In genomic region chr3L:2867447-2868203, dm6 we compare ENCODE assay signal across 1 fruit fly cellular context.
TF ChIP-seq lines count a peak whose summit lies in the region.

No protein-coding gene starts in this region.

TF ChIP-seq in whole organism, embryonic, 481 proteins besides CTCF, POLR2A, EP300 and RAD21 (continued from another document):
- TF ChIP-seq Poxn (GFP tag; IDR thresholded peaks at IDR 0.05; lab: Robert Waterston, UW) (no peak), sob (GFP tag; IDR thresholded peaks at IDR 0.05; lab: Robert Waterston, UW) (no peak), TFAM (GFP tag; optimal IDR thresholded peaks at IDR 0.05; lab: Kevin White, UChicago) (no peak), org-1 (GFP tag; optimal IDR thresholded peaks at IDR 0.05; lab: Kevin White, UChicago) (no peak), CG10565 (GFP tag; optimal IDR thresholded peaks at IDR 0.05; lab: Kevin White, UChicago) (no peak), CG17612 (GFP tag; IDR thresholded peaks at IDR 0.05; lab: Robert Waterston, UW) (no peak), CG15073 (GFP tag; optimal IDR thresholded peaks at IDR 0.05; lab: Kevin White, UChicago) (no peak), CG30403 (GFP tag; optimal IDR thresholded peaks at IDR 0.05; lab: Kevin White, UChicago) (no peak), H15 (GFP tag; IDR thresholded peaks at IDR 0.05; lab: Robert Waterston, UW) (no peak), twi (tag; optimal IDR thresholded peaks at IDR 0.05; lab: Kevin White, UChicago) (peak; percentile 90), ind (GFP tag; optimal IDR thresholded peaks at IDR 0.05; lab: Kevin White, UChicago) (no peak), nerfin-1 (tag; optimal IDR thresholded peaks at IDR 0.05; lab: Kevin White, UChicago) (peak; percentile 41), CG1832 (GFP tag; optimal IDR thresholded peaks at IDR 0.05; lab: Kevin White, UChicago) (peak; percentile 84), Kr (GFP tag; optimal IDR thresholded peaks at IDR 0.05; lab: Kevin White, UChicago) (no peak), CG16815 (GFP tag; optimal IDR thresholded peaks at IDR 0.05; lab: Kevin White, UChicago) (no peak), cg (GFP tag; optimal IDR thresholded peaks at IDR 0.05; lab: Kevin White, UChicago) (peak; percentile 85), CG6175 (GFP tag; IDR thresholded peaks at IDR 0.05; lab: Robert Waterston, UW) (no peak), crol (GFP tag; IDR thresholded peaks at IDR 0.05; lab: Robert Waterston, UW) (peak; percentile 83), CG10959 (GFP tag; IDR thresholded peaks at IDR 0.05; lab: Robert Waterston, UW) (no peak), CG11723 (GFP tag; optimal IDR thresholded peaks at IDR 0.05; lab: Kevin White, UChicago) (no peak), CG4328 (GFP tag; optimal IDR thresholded peaks at IDR 0.05; lab: Kevin White, UChicago) (no peak), CG43689 (GFP tag; IDR thresholded peaks at IDR 0.05; lab: Robert Waterston, UW) (no peak), NfI (GFP tag; optimal IDR thresholded peaks at IDR 0.05; lab: Kevin White, UChicago) (no peak), Lpt (GFP tag; optimal IDR thresholded peaks at IDR 0.05; lab: Kevin White, UChicago) (no peak), Jarid2 (GFP tag; optimal IDR thresholded peaks at IDR 0.05; lab: Kevin White, UChicago) (no peak), dysf (GFP tag; IDR thresholded peaks at IDR 0.05; lab: Robert Waterston, UW) (no peak), CG15011 (GFP tag; optimal IDR thresholded peaks at IDR 0.05; lab: Kevin White, UChicago) (no peak), sqz (GFP tag; optimal IDR thresholded peaks at IDR 0.05; lab: Kevin White, UChicago) (peak; percentile 94), onecut (GFP tag; IDR thresholded peaks at IDR 0.05; lab: Robert Waterston, UW) (no peak), CG7271 (tag; optimal IDR thresholded peaks at IDR 0.05; lab: Kevin White, UChicago) (no peak), Sin3A (optimal IDR thresholded peaks at IDR 0.05; lab: Kevin White, UChicago) (no peak), CG6854 (GFP tag; optimal IDR thresholded peaks at IDR 0.05; lab: Kevin White, UChicago) (no peak), lola (GFP tag; optimal IDR thresholded peaks at IDR 0.05; lab: Kevin White, UChicago) (no peak), NC2α (GFP tag; optimal IDR thresholded peaks at IDR 0.05; lab: Kevin White, UChicago) (no peak), kni (GFP tag; optimal IDR thresholded peaks at IDR 0.05; lab: Kevin White, UChicago) (peak; percentile 47), CG10366 (GFP tag; IDR thresholded peaks at IDR 0.05; lab: Robert Waterston, UW) (0 out of 2 replicates have a peak, but pooled peaks have one; percentile 8), Rfx (GFP tag; IDR thresholded peaks at IDR 0.05; lab: Robert Waterston, UW) (no peak), Ssrp (tag; optimal IDR thresholded peaks at IDR 0.05; lab: Kevin White, UChicago) (no peak), HLH54F (GFP tag; optimal IDR thresholded peaks at IDR 0.05; lab: Kevin White, UChicago) (no peak), CG17568 (GFP tag; optimal IDR thresholded peaks at IDR 0.05; lab: Kevin White, UChicago) (no peak), mirr (GFP tag; optimal IDR thresholded peaks at IDR 0.05; lab: Kevin White, UChicago) (no peak), run (tag; optimal IDR thresholded peaks at IDR 0.05; lab: Kevin White, UChicago) (no peak), CG33557 (GFP tag; optimal IDR thresholded peaks at IDR 0.05; lab: Kevin White, UChicago) (peak; percentile 27), CG5953 (GFP tag; IDR thresholded peaks at IDR 0.05; lab: Robert Waterston, UW) (no peak), tgo (GFP tag; IDR thresholded peaks at IDR 0.05; lab: Robert Waterston, UW) (no peak), amos (GFP tag; IDR thresholded peaks at IDR 0.05; lab: Robert Waterston, UW; ENCODE audit: partially characterized antibody) (no peak), CG10209 (GFP tag; optimal IDR thresholded peaks at IDR 0.05; lab: Kevin White, UChicago) (no peak), CG2199 (GFP tag; IDR thresholded peaks at IDR 0.05; lab: Robert Waterston, UW) (peak; percentile 38; the same call in 1 of the 3 replicates), Xrp1 (GFP tag; IDR thresholded peaks at IDR 0.05; lab: Robert Waterston, UW) (no peak), bowl (GFP tag; IDR thresholded peaks at IDR 0.05; lab: Robert Waterston, UW) (no peak), insv (GFP tag; optimal IDR thresholded peaks at IDR 0.05; lab: Kevin White, UChicago) (no peak), CG10274 (GFP tag; optimal IDR thresholded peaks at IDR 0.05; lab: Kevin White, UChicago) (no peak), CG12391 (tag; optimal IDR thresholded peaks at IDR 0.05; lab: Kevin White, UChicago) (no peak), stwl (tag; optimal IDR thresholded peaks at IDR 0.05; lab: Kevin White, UChicago) (peak; percentile 5), ac (GFP tag; optimal IDR thresholded peaks at IDR 0.05; lab: Kevin White, UChicago) (peak; percentile 76), CG15479 (GFP tag; optimal IDR thresholded peaks at IDR 0.05; lab: Kevin White, UChicago) (peak; percentile 3), Opbp (GFP tag; IDR thresholded peaks at IDR 0.05; lab: Robert Waterston, UW; ENCODE audit: partially characterized antibody) (no peak), tap (tag; optimal IDR thresholded peaks at IDR 0.05; lab: Kevin White, UChicago) (no peak), hth (optimal IDR thresholded peaks at IDR 0.05; lab: Kevin White, UChicago) (peak; percentile 39), CG2202 (tag; optimal IDR thresholded peaks at IDR 0.05; lab: Kevin White, UChicago) (no peak), CG15696 (tag; optimal IDR thresholded peaks at IDR 0.05; lab: Kevin White, UChicago) (peak; percentile 33), D (optimal IDR thresholded peaks at IDR 0.05; lab: Kevin White, UChicago) (peak; percentile 26), D (GFP tag; optimal IDR thresholded peaks at IDR 0.05; lab: Kevin White, UChicago) (peak; percentile 51), rib (GFP tag; IDR thresholded peaks at IDR 0.05; lab: Robert Waterston, UW) (no peak), nau (GFP tag; optimal IDR thresholded peaks at IDR 0.05; lab: Kevin White, UChicago) (no peak), pros (GFP tag; optimal IDR thresholded peaks at IDR 0.05; lab: Kevin White, UChicago) (peak; percentile 71), CG4730 (GFP tag; IDR thresholded peaks at IDR 0.05; lab: Robert Waterston, UW) (no peak), CG7786 (GFP tag; optimal IDR thresholded peaks at IDR 0.05; lab: Kevin White, UChicago) (no peak), CG32772 (GFP tag; IDR thresholded peaks at IDR 0.05; lab: Robert Waterston, UW) (peak; percentile 87), en (GFP tag; optimal IDR thresholded peaks at IDR 0.05; lab: Kevin White, UChicago) (no peak), tll (GFP tag; optimal IDR thresholded peaks at IDR 0.05; lab: Kevin White, UChicago) (peak in 1 of 2 experiments; percentile 44), sima (GFP tag; optimal IDR thresholded peaks at IDR 0.05; lab: Kevin White, UChicago) (no peak), sens (GFP tag; lab: Kevin White, UChicago) (peak; percentile 76), hb (GFP tag; IDR thresholded peaks at IDR 0.05; lab: Robert Waterston, UW; ENCODE audit: partially characterized antibody) (no peak), gce (GFP tag; IDR thresholded peaks at IDR 0.05; lab: Robert Waterston, UW) (no peak), nom (GFP tag; optimal IDR thresholded peaks at IDR 0.05; lab: Kevin White, UChicago) (peak; percentile 22), CG17385 (GFP tag; optimal IDR thresholded peaks at IDR 0.05; lab: Kevin White, UChicago) (no peak), jing (GFP tag; optimal IDR thresholded peaks at IDR 0.05; lab: Kevin White, UChicago) (no peak), CG31388 (GFP tag; optimal IDR thresholded peaks at IDR 0.05; lab: Kevin White, UChicago) (no peak), CG10321 (GFP tag; IDR thresholded peaks at IDR 0.05; lab: Robert Waterston, UW) (peak; percentile 44; the same call in 1 of the 2 replicates), phol (tag; optimal IDR thresholded peaks at IDR 0.05; lab: Kevin White, UChicago) (no peak), zen (tag; optimal IDR thresholded peaks at IDR 0.05; lab: Kevin White, UChicago) (peak; percentile 8), CG1233 (GFP tag; optimal IDR thresholded peaks at IDR 0.05; lab: Kevin White, UChicago) (peak; percentile 0), CG12659 (GFP tag; optimal IDR thresholded peaks at IDR 0.05; lab: Kevin White, UChicago) (no peak), CG12219 (GFP tag; optimal IDR thresholded peaks at IDR 0.05; lab: Kevin White, UChicago) (no peak), CG4360 (GFP tag; IDR thresholded peaks at IDR 0.05; lab: Robert Waterston, UW) (peak; percentile 93), CG7556 (GFP tag; optimal IDR thresholded peaks at IDR 0.05; lab: Kevin White, UChicago) (no peak), croc (GFP tag; conservative IDR thresholded peaks at IDR 0.05; lab: Robert Waterston, UW) (no peak), CG18599 (GFP tag; optimal IDR thresholded peaks at IDR 0.05; lab: Kevin White, UChicago) (no peak), psq (GFP tag; optimal IDR thresholded peaks at IDR 0.05; lab: Kevin White, UChicago) (peak; percentile 37), Hr78 (GFP tag; optimal IDR thresholded peaks at IDR 0.05; lab: Kevin White, UChicago) (no peak), CG9609 (GFP tag; optimal IDR thresholded peaks at IDR 0.05; lab: Kevin White, UChicago) (no peak)
